Worm (Caenorhabditis elegans) whole organism, dauer: ENCODE data around the gene vps-39.

Source experiments
- unc-62 ChIP-seq: sonication (generic microtip); optimal IDR thresholded peaks from 2 replicates; lab custom pipeline; 2017; ENCODE audit warnings: missing biosample characterization, missing genetic modification reagents, missing genetic modification characterization

Gene vps-39

DNA sequence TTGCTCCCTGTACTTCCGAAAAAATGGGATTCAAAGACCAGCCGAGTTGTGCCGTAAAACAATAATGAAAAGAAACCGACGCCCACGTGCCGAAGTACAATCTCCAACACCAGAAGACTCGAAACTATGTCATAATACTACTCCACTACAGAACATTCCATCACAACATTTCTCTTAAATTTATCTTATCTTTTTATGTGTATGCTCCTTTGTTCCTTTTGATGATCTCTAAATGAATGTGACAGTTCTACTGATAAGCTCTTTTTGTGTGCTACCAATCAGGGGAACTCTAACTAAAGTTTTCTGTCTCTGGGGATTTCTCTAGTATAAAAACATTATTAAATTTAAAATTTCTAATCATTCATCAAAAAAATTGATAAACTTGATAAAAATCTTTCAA is 51.4 kb downstream of the vps-39 start:
- no peak for TF ChIP-seq unc-62 (GFP tag; lab: Kevin White, UChicago)

DNA sequence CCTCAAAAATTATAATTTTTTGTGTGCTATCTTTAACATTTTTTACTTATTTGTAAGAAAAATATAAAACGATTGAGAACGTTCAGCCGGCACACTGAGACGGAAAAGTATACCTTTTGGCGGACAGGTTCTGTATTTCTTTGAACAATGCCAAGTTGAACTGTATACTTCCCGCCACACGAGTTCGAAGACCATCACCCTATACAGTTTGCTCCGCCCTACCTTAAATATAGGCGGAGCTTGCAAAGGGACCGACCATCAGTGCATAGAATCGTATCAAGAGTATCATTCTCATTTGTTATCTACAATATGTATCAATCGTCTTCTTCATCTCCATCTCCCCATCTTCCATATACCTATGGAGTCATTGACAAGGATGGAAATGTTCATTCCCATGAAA is 53.4 kb downstream of the vps-39 start, which contains the start of gene end-1:
Gene end-1 (plus strand): TSS at position 301 of the 400 bp plus-strand sequence.
- TF ChIP-seq unc-62 (GFP tag; lab: Kevin White, UChicago): no peak
